ENCODE assay signal across 3 fruit fly cellular contexts in the genomic region with DNA sequence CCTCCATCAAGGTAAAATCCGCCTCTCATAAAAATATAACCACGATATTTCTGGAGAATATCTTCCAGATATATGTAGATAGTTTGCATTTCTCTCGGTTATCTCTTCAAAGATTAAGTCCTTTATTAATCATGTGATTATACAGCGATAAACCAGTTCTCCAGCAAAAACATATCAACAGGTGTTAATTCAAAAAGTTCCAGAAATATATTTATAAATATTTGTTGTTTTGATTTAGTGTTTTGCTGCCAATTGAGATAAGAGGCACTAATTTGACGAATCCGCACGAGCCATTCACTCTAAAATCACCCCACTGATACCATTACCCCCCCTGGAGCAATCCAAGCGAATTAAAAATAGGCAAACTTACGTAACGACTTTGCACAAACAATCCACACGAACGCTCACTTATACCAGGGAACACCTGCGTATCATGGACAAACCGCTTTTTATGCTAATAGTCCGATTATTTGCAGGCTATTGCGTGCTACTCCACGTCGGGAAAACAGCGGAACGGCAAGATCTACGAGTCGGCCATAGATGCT.
TF ChIP-seq lines count a peak whose summit lies in the region.

No protein-coding gene starts in this region.

- no peak for TF ChIP-seq CTCF in whole organism, embryonic (GFP tag; optimal IDR thresholded peaks at IDR 0.05; lab: Kevin White, UChicago)

TF ChIP-seq in whole organism, adult, 20 proteins besides CTCF, POLR2A, EP300 and RAD21:
- TF ChIP-seq CG14711 (tag; optimal IDR thresholded peaks at IDR 0.05; lab: Kevin White, UChicago) = no peak
- peak; percentile 29 for TF ChIP-seq cic (GFP tag; optimal IDR thresholded peaks at IDR 0.05; lab: Kevin White, UChicago)

TF ChIP-seq in whole organism, embryonic, 481 proteins besides CTCF, POLR2A, EP300 and RAD21:
- TF ChIP-seq row (GFP tag; IDR thresholded peaks at IDR 0.05; lab: Robert Waterston, UW) (no peak), crol (GFP tag; IDR thresholded peaks at IDR 0.05; lab: Robert Waterston, UW) (0 out of 2 replicates have a peak, but pooled peaks have one; percentile 34), fd102C (GFP tag; optimal IDR thresholded peaks at IDR 0.05; lab: Kevin White, UChicago) (no peak), sug (tag; optimal IDR thresholded peaks at IDR 0.05; lab: Kevin White, UChicago) (peak; percentile 95), Pdp1 (GFP tag; optimal IDR thresholded peaks at IDR 0.05; lab: Kevin White, UChicago) (peak in 1 of 2 experiments; percentile 90), otp (GFP tag; IDR thresholded peaks at IDR 0.05; lab: Robert Waterston, UW) (0 out of 3 replicates have a peak, but pooled peaks have one; percentile 37), exex (tag; optimal IDR thresholded peaks at IDR 0.05; lab: Kevin White, UChicago) (peak; percentile 74), CG12659 (GFP tag; optimal IDR thresholded peaks at IDR 0.05; lab: Kevin White, UChicago) (peak; percentile 8), Hey (tag; optimal IDR thresholded peaks at IDR 0.05; lab: Kevin White, UChicago) (peak; percentile 84), vvl (GFP tag; IDR thresholded peaks at IDR 0.05; lab: Robert Waterston, UW) (peak; percentile 22; the same call in 1 of the 2 replicates), B-H2 (GFP tag; optimal IDR thresholded peaks at IDR 0.05; lab: Kevin White, UChicago) (peak; percentile 66), cwo (GFP tag; optimal IDR thresholded peaks at IDR 0.05; lab: Kevin White, UChicago) (peak; percentile 49), Ptx1 (GFP tag; IDR thresholded peaks at IDR 0.05; lab: Robert Waterston, UW) (no peak), rib (GFP tag; IDR thresholded peaks at IDR 0.05; lab: Robert Waterston, UW) (peak; percentile 15; the same call in 1 of the 2 replicates), CG2889 (GFP tag; IDR thresholded peaks at IDR 0.05; lab: Robert Waterston, UW) (no peak), HmgZ (tag; optimal IDR thresholded peaks at IDR 0.05; lab: Kevin White, UChicago) (peak; percentile 10), CG10543 (GFP tag; optimal IDR thresholded peaks at IDR 0.05; lab: Kevin White, UChicago) (peak; percentile 77), MBD-R2 (GFP tag; IDR thresholded peaks at IDR 0.05; lab: Robert Waterston, UW) (0 out of 2 replicates have a peak, but pooled peaks have one; percentile 10), Med (GFP tag; lab: Kevin White, UChicago) (peak; percentile 63)

TF ChIP-seq in whole organism, prepupa, 60 proteins besides CTCF, POLR2A, EP300 and RAD21:
- TF ChIP-seq fkh (GFP tag; optimal IDR thresholded peaks at IDR 0.05; lab: Kevin White, UChicago) = no peak
- TF ChIP-seq CG9139 (GFP tag; optimal IDR thresholded peaks at IDR 0.05; lab: Kevin White, UChicago) = no peak
- no peak for TF ChIP-seq CG32006 (GFP tag; optimal IDR thresholded peaks at IDR 0.05; lab: Kevin White, UChicago)
- no peak for TF ChIP-seq Hr38 (GFP tag; optimal IDR thresholded peaks at IDR 0.05; lab: Kevin White, UChicago)
- TF ChIP-seq Eip78C (GFP tag; lab: Kevin White, UChicago) = no peak
- TF ChIP-seq vri (GFP tag; optimal IDR thresholded peaks at IDR 0.05; lab: Kevin White, UChicago) = peak; percentile 49
